Worm (Caenorhabditis elegans): ENCODE data around the gene Y6G8.6.
"Not testable (repeated sequence)": the region's sequence is repeated elsewhere in the genome, so short reads cannot be mapped to it uniquely, and the experiment has no call there.

ce11 chrV:17610503-17610902, 6.2 kb downstream of the Y6G8.6 start, which contains the start of gene Y6G8.15:
- not testable (repeated sequence) for TF ChIP-seq T26A8.4 (GFP tag; IDR thresholded peaks at IDR 0.05); pqm-1 (tag; optimal IDR thresholded peaks at IDR 0.05)

Measured in whole organism, L4 larva.